Worm (Caenorhabditis elegans): ENCODE results near the gene F35E8.1.

Gene F35E8.1

ce11 chrV:15891761-15892160 lies 13.7 kb downstream of the F35E8.1 start, which contains the start of gene T06C12.12 (continued):
- TF ChIP-seq sdc-2 (tag; optimal IDR thresholded peaks at IDR 0.05), result no peak

ce11 chrV:15891279-15891678 lies 14.2 kb downstream of the F35E8.1 start:
- TF ChIP-seq elt-4 (tag; optimal IDR thresholded peaks at IDR 0.05), result no peak
- TF ChIP-seq F13H6.1 (tag; optimal IDR thresholded peaks at IDR 0.05), result no peak
- TF ChIP-seq lin-11 (tag; optimal IDR thresholded peaks at IDR 0.05), result no peak
- no peak for TF ChIP-seq dmd-4 (tag; optimal IDR thresholded peaks at IDR 0.05; ENCODE audit: borderline replicate concordance)
- no peak for TF ChIP-seq madf-2 (tag; optimal IDR thresholded peaks at IDR 0.05)
- no peak for TF ChIP-seq hlh-6 (tag; optimal IDR thresholded peaks at IDR 0.05)
- TF ChIP-seq hlh-15 (tag; optimal IDR thresholded peaks at IDR 0.05), result no peak
- TF ChIP-seq hlh-8 (tag; optimal IDR thresholded peaks at IDR 0.05), result no peak
- TF ChIP-seq ceh-30 (tag; optimal IDR thresholded peaks at IDR 0.05), result no peak
- no peak for TF ChIP-seq pat-9 (tag; optimal IDR thresholded peaks at IDR 0.05)
- TF ChIP-seq K02D7.2 (tag; optimal IDR thresholded peaks at IDR 0.05), result no peak

DNA sequence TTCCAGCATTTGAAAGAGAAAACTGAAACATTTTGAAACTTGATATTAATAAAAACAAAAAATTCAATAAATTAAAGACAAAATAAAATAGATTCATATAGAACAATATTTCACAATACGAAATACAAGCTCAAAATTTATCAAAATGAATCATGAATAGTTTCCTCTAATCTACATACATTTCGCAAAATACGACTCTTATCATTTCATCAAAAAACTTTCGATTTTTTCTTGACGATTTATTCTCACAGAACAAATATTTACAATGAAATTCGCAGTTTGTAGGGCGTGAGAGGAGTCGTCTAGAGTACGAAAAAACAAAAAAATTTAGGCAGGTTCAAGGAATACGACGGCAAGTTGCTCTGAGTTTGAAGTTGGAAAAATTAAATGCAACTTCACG lies 15.3 kb downstream of the F35E8.1 start:
- TF ChIP-seq fkh-10 (GFP tag; optimal IDR thresholded peaks at IDR 0.05), result no peak
- no peak for TF ChIP-seq odd-2 (tag; optimal IDR thresholded peaks at IDR 0.05)
- TF ChIP-seq ceh-22 (tag; optimal IDR thresholded peaks at IDR 0.05), result no peak
- TF ChIP-seq npax-4 (tag; optimal IDR thresholded peaks at IDR 0.05), result no peak

- TF ChIP-seq elt-2 (tag; optimal IDR thresholded peaks at IDR 0.05), result no peak
- TF ChIP-seq Y22D7AL.16 (tag; optimal IDR thresholded peaks at IDR 0.05), result no peak
- no peak for TF ChIP-seq lin-11 (tag; optimal IDR thresholded peaks at IDR 0.05)
- TF ChIP-seq odd-2 (tag; optimal IDR thresholded peaks at IDR 0.05), result no peak
- no peak for TF ChIP-seq hlh-13 (GFP tag; optimal IDR thresholded peaks at IDR 0.05)
- TF ChIP-seq ztf-16 (tag; optimal IDR thresholded peaks at IDR 0.05), result no peak
These were observed 16.7 kb downstream of the F35E8.1 start, which contains the start of gene cgt-1 for ce11 chrV:15888751-15889150. TSS of gene cgt-1 (minus strand) at chrV:15888851.

DNA sequence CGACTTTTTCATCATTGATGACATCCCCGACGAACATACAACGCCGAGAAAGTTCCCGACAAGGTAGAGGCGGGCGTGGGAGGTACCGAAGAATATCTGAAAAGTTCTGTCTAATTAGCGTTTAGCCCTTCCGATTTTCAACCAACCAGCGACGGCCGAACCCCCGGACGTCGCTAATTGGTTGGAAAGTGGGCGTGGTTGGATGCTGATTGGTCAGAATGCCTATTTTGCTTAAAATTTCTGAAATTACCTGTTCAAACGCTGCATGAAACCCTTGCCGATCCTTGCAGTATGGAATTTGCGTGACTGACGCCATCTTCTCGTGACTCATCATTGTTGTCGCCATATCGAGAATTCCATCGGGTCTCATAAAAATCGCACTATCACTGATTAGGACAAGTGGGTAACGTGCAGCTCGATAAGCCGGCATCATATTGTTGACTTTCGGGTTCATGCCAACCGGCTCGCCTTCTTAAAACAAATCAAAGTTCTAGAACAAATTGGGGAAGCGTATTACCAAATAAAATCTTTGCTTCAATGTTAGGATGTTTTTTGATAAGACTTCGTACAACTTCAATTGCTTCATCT lies 17.6 kb downstream of the F35E8.1 start:
- peak; percentile 66 for TF ChIP-seq elt-2 (tag; optimal IDR thresholded peaks at IDR 0.05)
- TF ChIP-seq nfya-1 (tag; optimal IDR thresholded peaks at IDR 0.05), result peak; percentile 34
- TF ChIP-seq sox-4 (tag; optimal IDR thresholded peaks at IDR 0.05), result no peak

ce11 chrV:15885967-15886366 lies 19.5 kb downstream of the F35E8.1 start, which contains the start of gene T06C12.9:
TSS of gene T06C12.9 (minus strand) at chrV:15886067.
- TF ChIP-seq ceh-2 (tag; optimal IDR thresholded peaks at IDR 0.05) (no peak), hlh-30 (tag; optimal IDR thresholded peaks at IDR 0.05; ENCODE audit: insufficient read depth) (no peak), ceh-9 (tag; optimal IDR thresholded peaks at IDR 0.05) (no peak), unc-42 (tag; optimal IDR thresholded peaks at IDR 0.05) (no peak), elt-2 (tag; optimal IDR thresholded peaks at IDR 0.05) (no peak), unc-86 (tag; optimal IDR thresholded peaks at IDR 0.05) (no peak), lim-6 (tag; optimal IDR thresholded peaks at IDR 0.05) (no peak), ceh-48 (tag; optimal IDR thresholded peaks at IDR 0.05) (no peak), K09A11.1 (tag; optimal IDR thresholded peaks at IDR 0.05; ENCODE audit: insufficient read depth) (no peak), ztf-16 (tag; optimal IDR thresholded peaks at IDR 0.05) (no peak), gmeb-2 (tag; optimal IDR thresholded peaks at IDR 0.05) (no peak), hlh-6 (tag; optimal IDR thresholded peaks at IDR 0.05) (no peak), pat-9 (tag; optimal IDR thresholded peaks at IDR 0.05) (no peak), ets-4 (tag; optimal IDR thresholded peaks at IDR 0.05) (no peak), che-1 (tag; optimal IDR thresholded peaks at IDR 0.05) (no peak), ceh-45 (GFP tag; IDR thresholded peaks at IDR 0.05) (no peak), ceh-24 (tag; optimal IDR thresholded peaks at IDR 0.05) (no peak)
